Worm (Caenorhabditis elegans) whole organism, young adult: Measurements from ENCODE around the gene imp-2.

Experiments used
- B0019.2 ChIP-seq: fragments of 200-800 bp; sonication (Bioruptor generic); conservative IDR thresholded peaks from 2 replicates; pipeline ENCODE4 v1.3.6; 2022; ENCODE audit warnings: missing genetic modification reagents, missing genetic modification characterization, missing compliant biosample characterization
- ceh-58 ChIP-seq: fragments of 200-800 bp; sonication (Bioruptor generic); IDR thresholded peaks from 2 replicates; pipeline ENCODE4 v1.3.6; 2022; ENCODE audit warnings: missing genetic modification characterization, missing compliant biosample characterization
- lin-54 ChIP-seq: fragments of 200-800 bp; sonication (Bioruptor generic); optimal IDR thresholded peaks from 2 replicates; lab custom pipeline; 2018; ENCODE audit warnings: mild to moderate bottlenecking, missing genetic modification characterization, missing compliant biosample characterization

DNA sequence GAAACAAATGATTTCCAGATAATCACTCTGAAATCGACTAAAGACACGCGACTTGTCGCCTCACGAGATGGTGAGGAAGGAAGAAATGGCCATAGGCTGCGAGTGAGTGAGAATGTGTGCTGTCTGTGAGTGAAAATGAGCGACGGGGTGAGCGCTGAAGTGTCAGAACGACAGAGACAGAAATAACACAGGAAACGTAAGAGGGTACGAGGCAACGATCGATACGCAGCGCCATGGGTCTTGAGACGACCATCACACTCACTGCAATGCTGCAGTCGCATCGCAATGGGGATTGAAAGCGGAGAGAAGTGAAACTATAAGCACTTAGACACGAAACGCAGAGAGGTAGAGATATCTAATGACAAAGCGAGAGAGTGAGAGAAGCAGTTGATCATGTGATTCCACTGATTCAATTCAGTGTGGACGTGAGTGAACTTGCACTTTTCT is 35.9 kb downstream of the imp-2 start:
- peak; percentile 57 for TF ChIP-seq lin-54 (GFP tag; lab: Kevin White, UChicago)
- TF ChIP-seq B0019.2 (GFP tag; lab: Robert Waterston, UW) = no peak
- no peak for TF ChIP-seq ceh-58 (GFP tag; lab: Robert Waterston, UW)
